Fruit fly (Drosophila melanogaster) whole organism, embryonic: ENCODE data around the gene CG33293.

ENCODE experiments used
- Awh ChIP-seq: fragments of 200-800 bp; sonication (Bioruptor generic); IDR thresholded peaks from 2 replicates; pipeline ENCODE4, ENCODE4 v1.3.6; 2022; ENCODE audit warnings: missing biosample characterization, missing genetic modification characterization
- BtbVII ChIP-seq: fragments of 200-800 bp; sonication (Bioruptor generic); optimal IDR thresholded peaks from 3 replicates; lab custom pipeline; 2017; ENCODE audit warnings: missing biosample characterization, mild to moderate bottlenecking, missing genetic modification characterization
- CG12236 ChIP-seq: fragments of 200-800 bp; sonication (Bioruptor generic); optimal IDR thresholded peaks from 2 replicates; lab custom pipeline; 2016; ENCODE audit warnings: missing biosample characterization, missing genetic modification characterization
- CG12299 ChIP-seq: fragments of 200-800 bp; sonication (Bioruptor generic); optimal IDR thresholded peaks from 2 replicates; lab custom pipeline; 2018; ENCODE audit warnings: missing biosample characterization, mild to moderate bottlenecking, missing genetic modification characterization
- CG12391 ChIP-seq: fragments of 200-800 bp; sonication (Bioruptor generic); optimal IDR thresholded peaks from 3 replicates; lab custom pipeline; 2018; ENCODE audit warnings: missing biosample characterization, mild to moderate bottlenecking, missing genetic modification characterization, moderate library complexity
- CG13123 ChIP-seq: fragments of 200-800 bp; sonication (Bioruptor generic); optimal IDR thresholded peaks from 2 replicates; lab custom pipeline; 2016; ENCODE audit warnings: missing biosample characterization, missing genetic modification characterization
- CG13424 ChIP-seq: fragments of 200-800 bp; sonication (Bioruptor generic); optimal IDR thresholded peaks from 2 replicates; lab custom pipeline; 2019; ENCODE audit warnings: missing biosample characterization, mild to moderate bottlenecking, missing genetic modification characterization, moderate library complexity
- CG13894 ChIP-seq: fragments of 200-800 bp; sonication (Bioruptor generic); optimal IDR thresholded peaks from 3 replicates; lab custom pipeline; 2018; ENCODE audit warnings: missing biosample characterization, mild to moderate bottlenecking, missing genetic modification characterization, moderate library complexity
- CG14667 ChIP-seq: fragments of 200-800 bp; sonication (Bioruptor generic); IDR thresholded peaks from 2 replicates; pipeline ENCODE4 v1.3.6; 2022; ENCODE audit warnings: missing biosample characterization, missing genetic modification characterization
- CG2116 ChIP-seq: fragments of 200-800 bp; sonication (Bioruptor generic); optimal IDR thresholded peaks from 3 replicates; lab custom pipeline; 2018; ENCODE audit warnings: missing biosample characterization, mild to moderate bottlenecking, missing genetic modification characterization
- CG2199 ChIP-seq: fragments of 200-800 bp; sonication (Bioruptor generic); IDR thresholded peaks from 3 replicates; pipeline ENCODE4 v1.3.6; 2022; ENCODE audit warnings: missing biosample characterization, missing genetic modification characterization
- CG31365 ChIP-seq: fragments of 200-800 bp; sonication (Bioruptor generic); optimal IDR thresholded peaks from 2 replicates; lab custom pipeline; 2018; ENCODE audit warnings: missing biosample characterization, mild to moderate bottlenecking, missing genetic modification characterization
- CG6654 ChIP-seq: fragments of 200-800 bp; sonication (Bioruptor generic); optimal IDR thresholded peaks from 2 replicates; lab custom pipeline; 2017; ENCODE audit warnings: missing biosample characterization, mild to moderate bottlenecking, missing genetic modification characterization
- CG7786 ChIP-seq: fragments of 200-800 bp; sonication (Bioruptor generic); optimal IDR thresholded peaks from 2 replicates; lab custom pipeline; 2016; ENCODE audit warnings: missing biosample characterization, missing genetic modification characterization
- CG7928 ChIP-seq: fragments of 200-800 bp; sonication (Bioruptor generic); optimal IDR thresholded peaks from 2 replicates; lab custom pipeline; 2017; ENCODE audit warnings: missing biosample characterization, mild to moderate bottlenecking, missing genetic modification characterization
- CG7963 ChIP-seq: fragments of 200-800 bp; sonication (Bioruptor generic); IDR thresholded peaks from 3 replicates; pipeline ENCODE4 v1.3.6; 2022; ENCODE audit warnings: missing biosample characterization, missing genetic modification characterization; ENCODE audit not compliant: partially characterized antibody
- CG8281 ChIP-seq: fragments of 200-800 bp; sonication (Bioruptor generic); optimal IDR thresholded peaks from 2 replicates; lab custom pipeline; 2018; ENCODE audit warnings: missing biosample characterization, mild to moderate bottlenecking, missing genetic modification characterization, moderate library complexity
- CG8478 ChIP-seq: fragments of >200 bp; optimal IDR thresholded peaks from 2 replicates; lab custom pipeline; 2018
- CG8944 ChIP-seq: fragments of 200-800 bp; sonication (Bioruptor generic); optimal IDR thresholded peaks from 3 replicates; lab custom pipeline; 2016; ENCODE audit warnings: missing biosample characterization, missing genetic modification characterization
- CTCF ChIP-seq: fragments of 200-800 bp; sonication (Bioruptor generic); optimal IDR thresholded peaks from 2 replicates; lab custom pipeline; 2017; ENCODE audit warnings: missing biosample characterization, mild to moderate bottlenecking, missing genetic modification characterization, moderate library complexity
- ERR ChIP-seq: fragments of 200-800 bp; sonication (Bioruptor generic); optimal IDR thresholded peaks from 2 replicates; lab custom pipeline; 2016; ENCODE audit warnings: missing biosample characterization, missing genetic modification characterization
- Fer3 ChIP-seq: fragments of 200-800 bp; sonication (Bioruptor generic); optimal IDR thresholded peaks from 2 replicates; lab custom pipeline; 2018; ENCODE audit warnings: missing biosample characterization, mild to moderate bottlenecking, missing genetic modification characterization, moderate library complexity
- Hand ChIP-seq: fragments of 200-800 bp; sonication (Bioruptor generic); optimal IDR thresholded peaks from 2 replicates; lab custom pipeline; 2017; ENCODE audit warnings: mild to moderate bottlenecking, missing biosample characterization, missing genetic modification reagents, missing genetic modification characterization
- Hr39 ChIP-seq: fragments of >200 bp; optimal IDR thresholded peaks from 2 replicates; lab custom pipeline; 2017
- Med ChIP-seq: fragments of 200-800 bp; sonication (Bioruptor generic); peaks from one replicate; lab custom pipeline; 2016; ENCODE audit warnings: missing biosample characterization, missing genetic modification characterization, mild to moderate bottlenecking, inconsistent platforms, moderate library complexity
- NC2α ChIP-seq: fragments of 200-800 bp; sonication (Bioruptor generic); optimal IDR thresholded peaks from 2 replicates; lab custom pipeline; 2016; ENCODE audit warnings: missing biosample characterization, missing genetic modification characterization
- Side ChIP-seq: fragments of 200-800 bp; sonication (Bioruptor generic); optimal IDR thresholded peaks from 2 replicates; lab custom pipeline; 2016; ENCODE audit warnings: missing biosample characterization, missing genetic modification characterization
- Spps ChIP-seq: fragments of 200-800 bp; sonication (Bioruptor generic); optimal IDR thresholded peaks from 2 replicates; lab custom pipeline; 2018; ENCODE audit warnings: missing biosample characterization, mild to moderate bottlenecking, missing genetic modification characterization
- bab2 ChIP-seq: fragments of 200-800 bp; sonication (Bioruptor generic); optimal IDR thresholded peaks from 2 replicates; lab custom pipeline; 2016; ENCODE audit warnings: missing biosample characterization, missing genetic modification characterization
- bbx ChIP-seq: fragments of 200-800 bp; sonication (Bioruptor generic); IDR thresholded peaks from 2 replicates; pipeline ENCODE4 v1.3.6; 2022; ENCODE audit warnings: missing biosample characterization, missing genetic modification characterization; ENCODE audit not compliant: partially characterized antibody
- bsh ChIP-seq, 2 experiments: fragments of 200-800 bp; sonication (Bioruptor generic); optimal IDR thresholded peaks; 2 replicates each; lab custom pipeline; 2017 to 2018; ENCODE audit warnings: mild to moderate bottlenecking in 2 of 2, missing biosample characterization in 2 of 2, missing genetic modification characterization in 2 of 2, moderate library complexity in 1 of 2
- cad ChIP-seq: fragments of >200 bp; optimal IDR thresholded peaks from 2 replicates; lab custom pipeline; 2017; ENCODE audit warnings: missing biosample characterization, missing genetic modification characterization
- cg ChIP-seq: fragments of 200-800 bp; sonication (Bioruptor generic); optimal IDR thresholded peaks from 3 replicates; lab custom pipeline; 2019; ENCODE audit warnings: missing biosample characterization, mild to moderate bottlenecking, missing genetic modification characterization, moderate library complexity
- croc ChIP-seq: fragments of 200-800 bp; sonication (Bioruptor generic); conservative IDR thresholded peaks from 3 replicates; pipeline ENCODE4 v1.3.6; 2022; ENCODE audit warnings: missing biosample characterization, missing genetic modification characterization
- dati ChIP-seq: fragments of 200-800 bp; sonication (Bioruptor generic); IDR thresholded peaks from 2 replicates; pipeline ENCODE4 v1.3.6; 2022; ENCODE audit warnings: missing biosample characterization, missing genetic modification characterization
- disco-r ChIP-seq: fragments of 200-800 bp; sonication (Bioruptor generic); optimal IDR thresholded peaks from 2 replicates; lab custom pipeline; 2016; ENCODE audit warnings: missing biosample characterization, missing genetic modification characterization
- eve ChIP-seq, 2 experiments: fragments of >200 bp; optimal IDR thresholded peaks; 2 replicates each; lab custom pipeline; 2017; ENCODE audit warnings: missing biosample characterization in 2 of 2, missing genetic modification characterization in 2 of 2
- eyg ChIP-seq: fragments of 200-800 bp; sonication (Bioruptor generic); optimal IDR thresholded peaks from 3 replicates; lab custom pipeline; 2016; ENCODE audit warnings: missing biosample characterization, missing genetic modification characterization
- gcm2 ChIP-seq: fragments of 200-800 bp; sonication (Bioruptor generic); optimal IDR thresholded peaks from 2 replicates; lab custom pipeline; 2016; ENCODE audit warnings: missing biosample characterization, missing genetic modification characterization
- gfzf ChIP-seq: fragments of 200-800 bp; sonication (Bioruptor generic); optimal IDR thresholded peaks from 2 replicates; lab custom pipeline; 2016; ENCODE audit warnings: missing biosample characterization, mild to moderate bottlenecking, missing genetic modification characterization, moderate library complexity
- gsb-n ChIP-seq: fragments of 200-800 bp; sonication (Bioruptor generic); optimal IDR thresholded peaks from 3 replicates; lab custom pipeline; 2018; ENCODE audit warnings: missing biosample characterization, mild to moderate bottlenecking, missing genetic modification characterization
- ham ChIP-seq: fragments of 200-800 bp; sonication (Bioruptor generic); IDR thresholded peaks from 2 replicates; pipeline ENCODE4 v1.3.6; 2022; ENCODE audit warnings: missing biosample characterization, missing genetic modification characterization
- hkb ChIP-seq, 2 experiments: fragments of 200-800 bp in 1 of 2; fragments of >200 bp in 1 of 2; sonication (Bioruptor generic) in 1 of 2; IDR thresholded peaks in 1 of 2; optimal IDR thresholded peaks in 1 of 2; 2 replicates each; pipeline versions ENCODE4 v1.3.6 to Lab custom; 2017 to 2022; ENCODE audit warnings: missing biosample characterization in 1 of 2, missing genetic modification characterization in 1 of 2
- maf-S ChIP-seq: fragments of 200-800 bp; sonication (Bioruptor generic); optimal IDR thresholded peaks from 2 replicates; lab custom pipeline; 2016; ENCODE audit warnings: missing biosample characterization, missing genetic modification characterization
- nom ChIP-seq: fragments of 200-800 bp; sonication (Bioruptor generic); optimal IDR thresholded peaks from 2 replicates; lab custom pipeline; 2017; ENCODE audit warnings: missing biosample characterization, missing genetic modification characterization, mild to moderate bottlenecking, moderate library complexity, missing genetic modification reagents
- sens ChIP-seq: fragments of 200-800 bp; sonication (Bioruptor generic); peaks from one replicate; lab custom pipeline; 2016; ENCODE audit warnings: missing biosample characterization, missing genetic modification characterization
- sisA ChIP-seq: fragments of 200-800 bp; sonication (Bioruptor generic); IDR thresholded peaks from 2 replicates; pipeline ENCODE4 v1.3.6; 2022; ENCODE audit warnings: missing biosample characterization, missing genetic modification characterization
- sob ChIP-seq: fragments of 200-800 bp; sonication (Bioruptor generic); IDR thresholded peaks from 2 replicates; pipeline ENCODE4 v1.3.6; 2022; ENCODE audit warnings: missing biosample characterization, missing genetic modification characterization
- tx ChIP-seq: fragments of 200-800 bp; sonication (Bioruptor generic); optimal IDR thresholded peaks from 2 replicates; lab custom pipeline; 2016; ENCODE audit warnings: missing biosample characterization, missing genetic modification characterization
- unpg ChIP-seq: fragments of 200-800 bp; sonication (Bioruptor generic); optimal IDR thresholded peaks from 3 replicates; lab custom pipeline; 2018; ENCODE audit warnings: missing biosample characterization, mild to moderate bottlenecking, missing genetic modification characterization, moderate library complexity
- z ChIP-seq: fragments of 200-800 bp; sonication (Bioruptor generic); IDR thresholded peaks from 3 replicates; pipeline ENCODE4 v1.3.6; 2022; ENCODE audit warnings: missing biosample characterization, missing genetic modification characterization

CG33293 gene

DNA sequence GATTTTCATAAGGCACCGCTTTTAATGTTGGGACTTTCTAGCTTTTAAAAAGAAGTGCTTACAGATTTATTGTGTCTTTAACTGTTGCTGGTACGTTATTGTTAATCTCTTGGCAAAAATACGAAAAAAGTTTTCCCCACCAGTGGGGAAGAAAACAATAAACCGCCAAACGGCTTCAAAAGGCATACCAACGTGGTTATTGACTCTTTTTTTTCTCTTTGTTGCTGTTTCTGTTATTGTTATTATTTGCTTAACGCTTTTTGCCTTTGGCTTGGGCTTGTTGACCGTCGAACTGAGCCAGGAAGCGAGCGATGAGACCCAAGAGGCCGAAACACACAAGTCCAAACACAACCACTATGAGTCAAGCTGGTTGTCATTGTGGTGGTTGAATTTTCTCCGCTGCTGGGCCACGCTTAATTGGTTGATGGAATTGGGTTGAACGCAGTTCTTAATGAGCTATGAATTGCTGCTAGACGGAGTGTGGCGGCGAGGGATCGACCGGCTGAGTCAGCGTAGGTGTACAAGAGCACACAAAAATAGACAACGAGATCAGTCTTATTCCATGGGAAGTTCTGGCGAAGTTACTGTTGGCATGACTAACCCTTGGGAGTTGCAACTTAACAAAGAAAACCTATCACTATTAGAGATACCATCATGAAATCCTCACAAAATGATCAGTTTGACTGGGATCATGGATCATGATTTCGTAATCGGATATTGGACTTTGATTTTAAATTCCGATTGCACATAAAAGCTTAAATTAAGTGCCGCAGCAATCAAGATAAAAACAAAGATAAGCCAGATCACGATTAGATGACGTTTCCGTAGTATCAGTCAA is 33.0 kb downstream of the CG33293 start:
- TF ChIP-seq tx (GFP tag; lab: Kevin White, UChicago), result no peak
- no peak for TF ChIP-seq maf-S
- no peak for TF ChIP-seq ERR
- TF ChIP-seq CG12391, result no peak
- no peak for TF ChIP-seq dati (GFP tag; lab: Robert Waterston, UW)
- no peak for TF ChIP-seq CG8478
- TF ChIP-seq CG2199 (GFP tag; lab: Robert Waterston, UW), result 0 out of 3 replicates have a peak, but pooled peaks have one; percentile 47
- no peak for TF ChIP-seq nom (GFP tag; lab: Kevin White, UChicago)
- TF ChIP-seq CG7786, result no peak
- TF ChIP-seq NC2α (GFP tag; lab: Kevin White, UChicago), result no peak
- TF ChIP-seq CG13894 (tag; lab: Kevin White, UChicago), result no peak
- no peak for TF ChIP-seq CG14667 (GFP tag; lab: Robert Waterston, UW)
- TF ChIP-seq z (GFP tag; lab: Robert Waterston, UW), result no peak
- TF ChIP-seq cad (GFP tag; lab: Kevin White, UChicago), result no peak
- no peak for TF ChIP-seq gcm2 (GFP tag; lab: Kevin White, UChicago)
- no peak for TF ChIP-seq CG13424 (tag; lab: Kevin White, UChicago)
- no peak for TF ChIP-seq Hand
- no peak for TF ChIP-seq bsh (GFP tag; optimal IDR thresholded peaks at IDR 0.05; lab: Kevin White, UChicago)
- no peak for TF ChIP-seq CTCF (GFP tag; lab: Kevin White, UChicago)
- TF ChIP-seq CG13123 (GFP tag; lab: Kevin White, UChicago), result no peak
- TF ChIP-seq Spps (tag; lab: Kevin White, UChicago), result no peak
- TF ChIP-seq CG7963 (GFP tag; lab: Robert Waterston, UW), result no peak
- no peak for TF ChIP-seq hkb (optimal IDR thresholded peaks at IDR 0.05; lab: Kevin White, UChicago)
- TF ChIP-seq hkb (GFP tag; IDR thresholded peaks at IDR 0.05; lab: Robert Waterston, UW), result no peak
- TF ChIP-seq BtbVII (GFP tag; lab: Kevin White, UChicago), result no peak
- TF ChIP-seq disco-r, result no peak
- TF ChIP-seq Awh (GFP tag; lab: Robert Waterston, UW), result peak; percentile 67; the same call in 1 of the 2 replicates
- TF ChIP-seq ham, result no peak
- no peak for TF ChIP-seq bbx (GFP tag; lab: Robert Waterston, UW)
- no peak for TF ChIP-seq Side (GFP tag; lab: Kevin White, UChicago)
- no peak for TF ChIP-seq croc (GFP tag; lab: Robert Waterston, UW)
- TF ChIP-seq CG12236 (GFP tag; lab: Kevin White, UChicago), result no peak
- no peak for TF ChIP-seq CG8281
- TF ChIP-seq CG6654 (GFP tag; lab: Kevin White, UChicago), result no peak
- peak; percentile 69 for TF ChIP-seq Med
- TF ChIP-seq CG2116 (GFP tag; lab: Kevin White, UChicago), result no peak
- TF ChIP-seq gsb-n (tag; lab: Kevin White, UChicago), result peak; percentile 28
- no peak for TF ChIP-seq CG31365 (tag; lab: Kevin White, UChicago)
- no peak for TF ChIP-seq sob
- no peak for TF ChIP-seq Hr39 (lab: Kevin White, UChicago)
- TF ChIP-seq sens, result peak; percentile 68
- no peak for TF ChIP-seq eyg
- TF ChIP-seq CG12299 (tag; lab: Kevin White, UChicago), result no peak
- TF ChIP-seq sisA (GFP tag; lab: Robert Waterston, UW), result no peak
- no peak for TF ChIP-seq unpg (GFP tag; lab: Kevin White, UChicago)
- no peak for TF ChIP-seq bab2 (GFP tag; lab: Kevin White, UChicago)
- TF ChIP-seq gfzf (GFP tag; lab: Kevin White, UChicago), result no peak
- no peak for TF ChIP-seq Fer3 (tag; lab: Kevin White, UChicago)
- TF ChIP-seq eve (GFP tag; optimal IDR thresholded peaks at IDR 0.05; lab: Kevin White, UChicago), result peak in 1 of 2 experiments; percentile 11
- TF ChIP-seq CG8944 (GFP tag; lab: Kevin White, UChicago), result no peak
- no peak for TF ChIP-seq CG7928 (GFP tag; lab: Kevin White, UChicago)
- TF ChIP-seq cg, result no peak
